In genomic region chr2L:3832249-3832675, dm6 we compare ENCODE assay signal across 1 fruit fly cellular context.
A peak's percentile ranks its signal among the peaks of the same experiment; 100 is the strongest.
TF ChIP-seq lines count a peak whose summit lies in the region.

No protein-coding gene starts in this region.

TF ChIP-seq in whole organism, embryonic, 481 proteins besides CTCF, POLR2A, EP300 and RAD21 (continued from another document and continues in another):
- peak; percentile 45; the same call in 1 of the 4 replicates for TF ChIP-seq Dll (GFP tag; IDR thresholded peaks at IDR 0.05; lab: Robert Waterston, UW; ENCODE audit: partially characterized antibody)
- TF ChIP-seq sens-2 (GFP tag; IDR thresholded peaks at IDR 0.05; lab: Robert Waterston, UW), result peak; percentile 93
- TF ChIP-seq CG31224 (GFP tag; IDR thresholded peaks at IDR 0.05; lab: Robert Waterston, UW), result peak; percentile 83
- peak; percentile 80 for TF ChIP-seq toy (GFP tag; IDR thresholded peaks at IDR 0.05; lab: Robert Waterston, UW)
- TF ChIP-seq CG17912 (GFP tag; optimal IDR thresholded peaks at IDR 0.05; lab: Kevin White, UChicago), result peak; percentile 86
- peak; percentile 27; the same call in 1 of the 2 replicates for TF ChIP-seq Dip2 (GFP tag; IDR thresholded peaks at IDR 0.05; lab: Robert Waterston, UW)
- TF ChIP-seq gro (GFP tag; optimal IDR thresholded peaks at IDR 0.05; lab: Kevin White, UChicago), result peak; percentile 85
- TF ChIP-seq CG10267 (tag; optimal IDR thresholded peaks at IDR 0.05; lab: Kevin White, UChicago), result peak; percentile 94
- TF ChIP-seq CG6254 (GFP tag; optimal IDR thresholded peaks at IDR 0.05; lab: Kevin White, UChicago), result peak; percentile 96
- TF ChIP-seq fd3F (GFP tag; optimal IDR thresholded peaks at IDR 0.05; lab: Kevin White, UChicago), result peak; percentile 69
- peak; percentile 83 for TF ChIP-seq YL-1 (GFP tag; optimal IDR thresholded peaks at IDR 0.05; lab: Kevin White, UChicago)
- peak; percentile 83 for TF ChIP-seq vfl (GFP tag; optimal IDR thresholded peaks at IDR 0.05; lab: Kevin White, UChicago)
- TF ChIP-seq CG1024 (GFP tag; IDR thresholded peaks at IDR 0.05; lab: Robert Waterston, UW), result peak; percentile 95
- peak; percentile 65 for TF ChIP-seq CG18011 (GFP tag; optimal IDR thresholded peaks at IDR 0.05; lab: Kevin White, UChicago)
- peak; percentile 96 for TF ChIP-seq CG17361 (GFP tag; IDR thresholded peaks at IDR 0.05; lab: Robert Waterston, UW)
- peak in 1 of 2 experiments; percentile 93 for TF ChIP-seq Eip74EF (GFP tag; optimal IDR thresholded peaks at IDR 0.05; lab: Kevin White, UChicago)
- peak; percentile 93 for TF ChIP-seq CG12155 (GFP tag; optimal IDR thresholded peaks at IDR 0.05; lab: Kevin White, UChicago)
- TF ChIP-seq CG17359 (tag; optimal IDR thresholded peaks at IDR 0.05; lab: Kevin White, UChicago), result peak; percentile 97
- TF ChIP-seq sd (tag; optimal IDR thresholded peaks at IDR 0.05; lab: Kevin White, UChicago), result peak; percentile 59
- TF ChIP-seq CG1792 (GFP tag; optimal IDR thresholded peaks at IDR 0.05; lab: Kevin White, UChicago), result peak; percentile 94
- TF ChIP-seq Xbp1 (GFP tag; optimal IDR thresholded peaks at IDR 0.05; lab: Kevin White, UChicago), result peak; percentile 97
- peak; percentile 97 for TF ChIP-seq CG12391 (tag; optimal IDR thresholded peaks at IDR 0.05; lab: Kevin White, UChicago)
- peak; percentile 95 for TF ChIP-seq E2f1 (GFP tag; IDR thresholded peaks at IDR 0.05; lab: Robert Waterston, UW)
- peak; percentile 81 for TF ChIP-seq grn (GFP tag; optimal IDR thresholded peaks at IDR 0.05; lab: Kevin White, UChicago)
- peak; percentile 68 for TF ChIP-seq D19B (GFP tag; optimal IDR thresholded peaks at IDR 0.05; lab: Kevin White, UChicago)
- peak; percentile 95 for TF ChIP-seq maf-S (GFP tag; optimal IDR thresholded peaks at IDR 0.05; lab: Kevin White, UChicago)
- peak; percentile 92 for TF ChIP-seq dan (GFP tag; IDR thresholded peaks at IDR 0.05; lab: Robert Waterston, UW)
- TF ChIP-seq CG13894 (tag; optimal IDR thresholded peaks at IDR 0.05; lab: Kevin White, UChicago), result peak; percentile 40
- TF ChIP-seq Lpt (GFP tag; optimal IDR thresholded peaks at IDR 0.05; lab: Kevin White, UChicago), result no peak
- peak; percentile 55 for TF ChIP-seq zfh2 (GFP tag; optimal IDR thresholded peaks at IDR 0.05; lab: Kevin White, UChicago)
- no peak for TF ChIP-seq ash1 (GFP tag; optimal IDR thresholded peaks at IDR 0.05; lab: Kevin White, UChicago)
- TF ChIP-seq CG13296 (GFP tag; optimal IDR thresholded peaks at IDR 0.05; lab: Kevin White, UChicago), result peak; percentile 83
- TF ChIP-seq CG8765 (GFP tag; IDR thresholded peaks at IDR 0.05; lab: Robert Waterston, UW), result peak; percentile 96
- TF ChIP-seq mirr (GFP tag; optimal IDR thresholded peaks at IDR 0.05; lab: Kevin White, UChicago), result peak; percentile 74
- peak; percentile 97 for TF ChIP-seq CG12236 (GFP tag; optimal IDR thresholded peaks at IDR 0.05; lab: Kevin White, UChicago)
- TF ChIP-seq org-1 (GFP tag; optimal IDR thresholded peaks at IDR 0.05; lab: Kevin White, UChicago), result peak; percentile 96
- peak; percentile 97 for TF ChIP-seq Optix (GFP tag; IDR thresholded peaks at IDR 0.05; lab: Robert Waterston, UW)
- peak; percentile 89 for TF ChIP-seq Fer3 (tag; optimal IDR thresholded peaks at IDR 0.05; lab: Kevin White, UChicago)
- TF ChIP-seq tll (GFP tag; optimal IDR thresholded peaks at IDR 0.05; lab: Kevin White, UChicago), result peak in 1 of 2 experiments; percentile 83
- peak; percentile 91 for TF ChIP-seq CG14667 (GFP tag; IDR thresholded peaks at IDR 0.05; lab: Robert Waterston, UW)
- peak; percentile 96 for TF ChIP-seq CG33557 (GFP tag; optimal IDR thresholded peaks at IDR 0.05; lab: Kevin White, UChicago)
- TF ChIP-seq CG1233 (GFP tag; optimal IDR thresholded peaks at IDR 0.05; lab: Kevin White, UChicago), result peak; percentile 96
- peak; percentile 89 for TF ChIP-seq Hmr (GFP tag; optimal IDR thresholded peaks at IDR 0.05; lab: Kevin White, UChicago)
- peak; percentile 87 for TF ChIP-seq HLH54F (GFP tag; optimal IDR thresholded peaks at IDR 0.05; lab: Kevin White, UChicago)
- TF ChIP-seq CG8944 (GFP tag; optimal IDR thresholded peaks at IDR 0.05; lab: Kevin White, UChicago), result peak; percentile 96
- no peak for TF ChIP-seq prd (optimal IDR thresholded peaks at IDR 0.05; lab: Kevin White, UChicago)
- TF ChIP-seq prd (GFP tag; IDR thresholded peaks at IDR 0.05; lab: Robert Waterston, UW), result peak; percentile 98
- peak; percentile 94 for TF ChIP-seq CG14441 (GFP tag; IDR thresholded peaks at IDR 0.05; lab: Robert Waterston, UW)
- no peak for TF ChIP-seq inv (GFP tag; IDR thresholded peaks at IDR 0.05; lab: Robert Waterston, UW; ENCODE audit: partially characterized antibody)
- TF ChIP-seq CG30020 (tag; optimal IDR thresholded peaks at IDR 0.05; lab: Kevin White, UChicago), result peak; percentile 81
- peak; percentile 70; the same call in 1 of the 3 replicates for TF ChIP-seq C15 (GFP tag; IDR thresholded peaks at IDR 0.05; lab: Robert Waterston, UW)
- peak; percentile 99 for TF ChIP-seq stwl (tag; optimal IDR thresholded peaks at IDR 0.05; lab: Kevin White, UChicago)
- peak; percentile 98 for TF ChIP-seq CG2712 (tag; optimal IDR thresholded peaks at IDR 0.05; lab: Kevin White, UChicago)
- TF ChIP-seq CG3726 (GFP tag; IDR thresholded peaks at IDR 0.05; lab: Robert Waterston, UW), result peak; percentile 95
- TF ChIP-seq CG32772 (GFP tag; IDR thresholded peaks at IDR 0.05; lab: Robert Waterston, UW), result peak; percentile 95
- TF ChIP-seq Abd-B (GFP tag; optimal IDR thresholded peaks at IDR 0.05; lab: Kevin White, UChicago), result peak; percentile 96
- peak; percentile 82 for TF ChIP-seq emc (GFP tag; optimal IDR thresholded peaks at IDR 0.05; lab: Kevin White, UChicago)
- TF ChIP-seq luna (GFP tag; optimal IDR thresholded peaks at IDR 0.05; lab: Kevin White, UChicago), result peak; percentile 75
- no peak for TF ChIP-seq CG7963 (GFP tag; IDR thresholded peaks at IDR 0.05; lab: Robert Waterston, UW; ENCODE audit: partially characterized antibody)
- peak; percentile 97 for TF ChIP-seq Sox102F (GFP tag; optimal IDR thresholded peaks at IDR 0.05; lab: Kevin White, UChicago)
- peak; percentile 96 for TF ChIP-seq Atf-2 (GFP tag; optimal IDR thresholded peaks at IDR 0.05; lab: Kevin White, UChicago)
- no peak for TF ChIP-seq pita (GFP tag; optimal IDR thresholded peaks at IDR 0.05; lab: Kevin White, UChicago)
- peak; percentile 93 for TF ChIP-seq CG5953 (GFP tag; IDR thresholded peaks at IDR 0.05; lab: Robert Waterston, UW)
- TF ChIP-seq GATAe (GFP tag; conservative IDR thresholded peaks at IDR 0.05; lab: Robert Waterston, UW), result peak; percentile 74; the same call in 1 of the 2 replicates
- TF ChIP-seq dysf (GFP tag; IDR thresholded peaks at IDR 0.05; lab: Robert Waterston, UW), result peak; percentile 96
- peak; percentile 91 for TF ChIP-seq NfI (GFP tag; optimal IDR thresholded peaks at IDR 0.05; lab: Kevin White, UChicago)
- peak; percentile 93 for TF ChIP-seq HHEX (GFP tag; optimal IDR thresholded peaks at IDR 0.05; lab: Kevin White, UChicago)
- TF ChIP-seq lbe (GFP tag; optimal IDR thresholded peaks at IDR 0.05; lab: Kevin White, UChicago), result no peak
- peak; percentile 93 for TF ChIP-seq CG11093 (GFP tag; IDR thresholded peaks at IDR 0.05; lab: Robert Waterston, UW)
- peak; percentile 97 for TF ChIP-seq CG16815 (GFP tag; optimal IDR thresholded peaks at IDR 0.05; lab: Kevin White, UChicago)
- TF ChIP-seq crol (GFP tag; IDR thresholded peaks at IDR 0.05; lab: Robert Waterston, UW), result peak; percentile 93
- peak; percentile 92 for TF ChIP-seq CG32767 (GFP tag; IDR thresholded peaks at IDR 0.05; lab: Robert Waterston, UW)
- TF ChIP-seq CG3281 (GFP tag; optimal IDR thresholded peaks at IDR 0.05; lab: Kevin White, UChicago), result peak; percentile 80
- peak; percentile 99 for TF ChIP-seq zfh1 (GFP tag; IDR thresholded peaks at IDR 0.05; lab: Robert Waterston, UW)
- peak; percentile 96 for TF ChIP-seq CoRest (tag; optimal IDR thresholded peaks at IDR 0.05; lab: Kevin White, UChicago)
- peak; percentile 61; the same call in 1 of the 2 replicates for TF ChIP-seq CG10321 (GFP tag; IDR thresholded peaks at IDR 0.05; lab: Robert Waterston, UW)
- TF ChIP-seq CG8388 (GFP tag; optimal IDR thresholded peaks at IDR 0.05; lab: Kevin White, UChicago), result peak; percentile 97
- TF ChIP-seq dati (GFP tag; IDR thresholded peaks at IDR 0.05; lab: Robert Waterston, UW), result peak; percentile 94
- peak; percentile 98 for TF ChIP-seq CG9727 (GFP tag; optimal IDR thresholded peaks at IDR 0.05; lab: Kevin White, UChicago)
- peak; percentile 99 for TF ChIP-seq Med (GFP tag; lab: Kevin White, UChicago)
- TF ChIP-seq kay (GFP tag; optimal IDR thresholded peaks at IDR 0.05; lab: Kevin White, UChicago), result peak; percentile 96
- TF ChIP-seq schlank (tag; optimal IDR thresholded peaks at IDR 0.05; lab: Kevin White, UChicago), result peak; percentile 76
- TF ChIP-seq Drgx (GFP tag; IDR thresholded peaks at IDR 0.05; lab: Robert Waterston, UW), result peak; percentile 50; the same call in 1 of the 2 replicates
- peak; percentile 85 for TF ChIP-seq Meics (GFP tag; optimal IDR thresholded peaks at IDR 0.05; lab: Kevin White, UChicago)
- TF ChIP-seq rib (GFP tag; IDR thresholded peaks at IDR 0.05; lab: Robert Waterston, UW), result peak; percentile 76
- TF ChIP-seq CG8290 (GFP tag; optimal IDR thresholded peaks at IDR 0.05; lab: Kevin White, UChicago), result peak; percentile 97
- TF ChIP-seq CG8290 (tag; optimal IDR thresholded peaks at IDR 0.05; lab: Kevin White, UChicago), result peak; percentile 84 to 97
- TF ChIP-seq zf30C (GFP tag; optimal IDR thresholded peaks at IDR 0.05; lab: Kevin White, UChicago), result peak; percentile 96
- peak; percentile 99 for TF ChIP-seq dmrt11E (tag; optimal IDR thresholded peaks at IDR 0.05; lab: Kevin White, UChicago)
- TF ChIP-seq CG4617 (GFP tag; optimal IDR thresholded peaks at IDR 0.05; lab: Kevin White, UChicago; ENCODE audit: borderline replicate concordance), result peak; percentile 94
- TF ChIP-seq slp2 (GFP tag; optimal IDR thresholded peaks at IDR 0.05; lab: Kevin White, UChicago), result peak; percentile 99
- TF ChIP-seq Camta (GFP tag; optimal IDR thresholded peaks at IDR 0.05; lab: Kevin White, UChicago), result peak; percentile 97
- TF ChIP-seq pros (GFP tag; optimal IDR thresholded peaks at IDR 0.05; lab: Kevin White, UChicago), result peak; percentile 76
- peak; percentile 94 for TF ChIP-seq Sox100B (GFP tag; optimal IDR thresholded peaks at IDR 0.05; lab: Kevin White, UChicago)
- peak; percentile 90 for TF ChIP-seq her (GFP tag; optimal IDR thresholded peaks at IDR 0.05; lab: Kevin White, UChicago)
- TF ChIP-seq dmrt99B (tag; optimal IDR thresholded peaks at IDR 0.05; lab: Kevin White, UChicago), result peak; percentile 98
- peak; percentile 87 for TF ChIP-seq CG3847 (GFP tag; IDR thresholded peaks at IDR 0.05; lab: Robert Waterston, UW)
- peak; percentile 98 for TF ChIP-seq CG15696 (tag; optimal IDR thresholded peaks at IDR 0.05; lab: Kevin White, UChicago)
- TF ChIP-seq Xrp1 (GFP tag; IDR thresholded peaks at IDR 0.05; lab: Robert Waterston, UW), result peak; percentile 99
- TF ChIP-seq CG11456 (GFP tag; IDR thresholded peaks at IDR 0.05; lab: Robert Waterston, UW), result peak; percentile 94
- peak; percentile 95 for TF ChIP-seq CG1647 (GFP tag; optimal IDR thresholded peaks at IDR 0.05; lab: Kevin White, UChicago)
- TF ChIP-seq H2.0 (GFP tag; IDR thresholded peaks at IDR 0.05; lab: Robert Waterston, UW), result peak; percentile 95
- peak; percentile 96 for TF ChIP-seq CG12769 (tag; optimal IDR thresholded peaks at IDR 0.05; lab: Kevin White, UChicago)
- TF ChIP-seq zen (tag; optimal IDR thresholded peaks at IDR 0.05; lab: Kevin White, UChicago), result peak; percentile 98
- peak; percentile 85 for TF ChIP-seq Bteb2 (GFP tag; optimal IDR thresholded peaks at IDR 0.05; lab: Kevin White, UChicago)
- TF ChIP-seq CG17385 (GFP tag; optimal IDR thresholded peaks at IDR 0.05; lab: Kevin White, UChicago), result peak; percentile 90
- TF ChIP-seq CG2202 (tag; optimal IDR thresholded peaks at IDR 0.05; lab: Kevin White, UChicago), result peak; percentile 98
- peak; percentile 97 for TF ChIP-seq Mes4 (GFP tag; optimal IDR thresholded peaks at IDR 0.05; lab: Kevin White, UChicago)
- no peak for TF ChIP-seq tna (GFP tag; IDR thresholded peaks at IDR 0.05; lab: Robert Waterston, UW; ENCODE audit: partially characterized antibody)
- TF ChIP-seq onecut (GFP tag; IDR thresholded peaks at IDR 0.05; lab: Robert Waterston, UW), result peak; percentile 95
- peak; percentile 86 for TF ChIP-seq CG7745 (tag; optimal IDR thresholded peaks at IDR 0.05; lab: Kevin White, UChicago)
- TF ChIP-seq CG12104 (GFP tag; optimal IDR thresholded peaks at IDR 0.05; lab: Kevin White, UChicago), result peak; percentile 91
- TF ChIP-seq sqz (GFP tag; optimal IDR thresholded peaks at IDR 0.05; lab: Kevin White, UChicago), result peak; percentile 94
- TF ChIP-seq CG4360 (GFP tag; IDR thresholded peaks at IDR 0.05; lab: Robert Waterston, UW), result peak; percentile 71
- TF ChIP-seq kni (GFP tag; optimal IDR thresholded peaks at IDR 0.05; lab: Kevin White, UChicago), result peak; percentile 85
- TF ChIP-seq dpn (GFP tag; optimal IDR thresholded peaks at IDR 0.05; lab: Kevin White, UChicago), result peak; percentile 96
- peak; percentile 91 for TF ChIP-seq CG10431 (GFP tag; optimal IDR thresholded peaks at IDR 0.05; lab: Kevin White, UChicago)
- TF ChIP-seq pzg (GFP tag; optimal IDR thresholded peaks at IDR 0.05; lab: Kevin White, UChicago), result no peak
- TF ChIP-seq gce (GFP tag; IDR thresholded peaks at IDR 0.05; lab: Robert Waterston, UW), result peak; percentile 96
- no peak for TF ChIP-seq hkb (optimal IDR thresholded peaks at IDR 0.05; lab: Kevin White, UChicago)
- peak; percentile 97 for TF ChIP-seq hkb (GFP tag; IDR thresholded peaks at IDR 0.05; lab: Robert Waterston, UW)
- TF ChIP-seq CG1603 (tag; optimal IDR thresholded peaks at IDR 0.05; lab: Kevin White, UChicago), result peak; percentile 99
- TF ChIP-seq Ptx1 (GFP tag; IDR thresholded peaks at IDR 0.05; lab: Robert Waterston, UW), result peak; percentile 96
- peak; percentile 76 for TF ChIP-seq CG15514 (GFP tag; optimal IDR thresholded peaks at IDR 0.05; lab: Kevin White, UChicago)
- TF ChIP-seq CG12942 (GFP tag; optimal IDR thresholded peaks at IDR 0.05; lab: Kevin White, UChicago), result peak; percentile 94
- TF ChIP-seq CG18619 (GFP tag; optimal IDR thresholded peaks at IDR 0.05; lab: Kevin White, UChicago), result peak; percentile 92
- peak; percentile 97 for TF ChIP-seq CG34422 (GFP tag; IDR thresholded peaks at IDR 0.05; lab: Robert Waterston, UW)
- peak; percentile 85 for TF ChIP-seq CG5180 (GFP tag; optimal IDR thresholded peaks at IDR 0.05; lab: Kevin White, UChicago)
- peak; percentile 98 for TF ChIP-seq CG18262 (tag; optimal IDR thresholded peaks at IDR 0.05; lab: Kevin White, UChicago)
- peak; percentile 98 for TF ChIP-seq unpg (GFP tag; optimal IDR thresholded peaks at IDR 0.05; lab: Kevin White, UChicago)
- peak; percentile 97 for TF ChIP-seq fd64A (GFP tag; optimal IDR thresholded peaks at IDR 0.05; lab: Kevin White, UChicago)
